Fruit fly (Drosophila melanogaster) whole organism, wandering third instar larva: Measurements from ENCODE around the gene CG42296.

ENCODE experiments used
- Abd-B ChIP-seq: fragments of >200 bp; optimal IDR thresholded peaks from 2 replicates; lab custom pipeline; 2017; ENCODE audit warnings: missing biosample characterization, missing genetic modification characterization
- CrebA ChIP-seq: fragments of 200-800 bp; sonication (Bioruptor generic); optimal IDR thresholded peaks from 2 replicates; lab custom pipeline; 2016; ENCODE audit warnings: missing biosample characterization, mild to moderate bottlenecking, missing genetic modification characterization, borderline replicate concordance
- Dfd ChIP-seq: fragments of >200 bp; optimal IDR thresholded peaks from 2 replicates; lab custom pipeline; 2017; ENCODE audit warnings: missing biosample characterization, missing genetic modification characterization
- GATAd ChIP-seq: sonication (Bioruptor generic); optimal IDR thresholded peaks from 2 replicates; lab custom pipeline; 2016; ENCODE audit warnings: missing biosample characterization, missing genetic modification characterization
- HLH106 ChIP-seq: fragments of 200-800 bp; optimal IDR thresholded peaks from 3 replicates; lab custom pipeline; 2019; ENCODE audit warnings: missing biosample characterization, mild to moderate bottlenecking, missing genetic modification characterization, moderate library complexity
- Hnf4 ChIP-seq: fragments of 200-800 bp; sonication (Bioruptor generic); optimal IDR thresholded peaks from 2 replicates; lab custom pipeline; 2016; ENCODE audit warnings: missing biosample characterization, mild to moderate bottlenecking, missing genetic modification characterization
- Hr78 ChIP-seq: fragments of >200 bp; optimal IDR thresholded peaks from 2 replicates; lab custom pipeline; 2017; ENCODE audit warnings: missing biosample characterization, missing genetic modification characterization
- Jra ChIP-seq: sonication (Bioruptor generic); optimal IDR thresholded peaks from 2 replicates; lab custom pipeline; 2016; ENCODE audit warnings: missing biosample characterization, missing genetic modification characterization
- N ChIP-seq: fragments of >200 bp; optimal IDR thresholded peaks from 2 replicates; lab custom pipeline; 2018; ENCODE audit warnings: missing biosample characterization, missing external identifiers, missing genetic modification characterization
- OdsH ChIP-seq: fragments of 200-800 bp; sonication (Bioruptor generic); optimal IDR thresholded peaks from 2 replicates; lab custom pipeline; 2016; ENCODE audit warnings: missing biosample characterization, mild to moderate bottlenecking, missing genetic modification characterization
- Rel ChIP-seq, 2 experiments: fragments of 200-800 bp; sonication (Bioruptor generic) in 1 of 2; optimal IDR thresholded peaks; 2 replicates in 1 of 2; 3 replicates in 1 of 2; lab custom pipeline; 2016 to 2019; ENCODE audit warnings: mild to moderate bottlenecking in 2 of 2, missing biosample characterization in 2 of 2, missing genetic modification characterization in 2 of 2, moderate library complexity in 1 of 2
- Vsx2 ChIP-seq: fragments of 200-300, 225-300 bp; sonication (Bioruptor generic); optimal IDR thresholded peaks from 2 replicates; lab custom pipeline; 2018; ENCODE audit warnings: missing biosample characterization, missing genetic modification characterization; ENCODE audit not compliant: partially characterized antibody
- br ChIP-seq: fragments of 200-800 bp; sonication (Bioruptor generic); optimal IDR thresholded peaks from 2 replicates; lab custom pipeline; 2016; ENCODE audit warnings: missing biosample characterization, missing genetic modification characterization
- brk ChIP-seq: fragments of 200-800 bp; sonication (Bioruptor generic); optimal IDR thresholded peaks from 2 replicates; lab custom pipeline; 2016; ENCODE audit warnings: missing biosample characterization, mild to moderate bottlenecking, missing genetic modification characterization
- dl ChIP-seq, 2 experiments: fragments of 175-275, 200-275 bp in 1 of 2; fragments of 200-275 bp in 1 of 2; sonication (Bioruptor generic); optimal IDR thresholded peaks; lab custom pipeline; 2018; ENCODE audit warnings: mild to moderate bottlenecking in 2 of 2, missing biosample characterization in 2 of 2, missing genetic modification characterization in 2 of 2, moderate library complexity in 2 of 2; ENCODE audit not compliant: partially characterized antibody in 2 of 2, insufficient read depth in 1 of 2
- dmrt93B ChIP-seq: fragments of 200-800 bp; sonication (Bioruptor generic); optimal IDR thresholded peaks from 2 replicates; lab custom pipeline; 2018; ENCODE audit warnings: missing biosample characterization, mild to moderate bottlenecking, missing genetic modification characterization
- dsf ChIP-seq: sonication (Bioruptor generic); optimal IDR thresholded peaks from 2 replicates; lab custom pipeline; 2016; ENCODE audit warnings: missing biosample characterization, missing genetic modification characterization, borderline replicate concordance
- fru ChIP-seq: fragments of 200-800 bp; sonication (Bioruptor generic); optimal IDR thresholded peaks from 3 replicates; lab custom pipeline; 2016; ENCODE audit warnings: missing biosample characterization, mild to moderate bottlenecking, missing genetic modification characterization
- h ChIP-seq: fragments of 200-800 bp; sonication (Bioruptor generic); optimal IDR thresholded peaks from 3 replicates; lab custom pipeline; 2016; ENCODE audit warnings: missing biosample characterization, mild to moderate bottlenecking, missing genetic modification characterization
- jim ChIP-seq: fragments of 175-275, 200-325 bp; sonication (Bioruptor generic); optimal IDR thresholded peaks from 2 replicates; lab custom pipeline; 2016; ENCODE audit warnings: missing biosample characterization, mild to moderate bottlenecking, missing genetic modification characterization
- pan ChIP-seq: fragments of >200 bp; optimal IDR thresholded peaks from 2 replicates; lab custom pipeline; 2017
- psq ChIP-seq: fragments of 200-800 bp; sonication (Bioruptor generic); optimal IDR thresholded peaks from 3 replicates; lab custom pipeline; 2017; ENCODE audit warnings: missing biosample characterization, mild to moderate bottlenecking, missing genetic modification characterization, moderate library complexity
- sage ChIP-seq: fragments of 200-800 bp; sonication (Bioruptor generic); optimal IDR thresholded peaks from 2 replicates; lab custom pipeline; 2016; ENCODE audit warnings: missing biosample characterization, mild to moderate bottlenecking, missing genetic modification characterization
- sv ChIP-seq: fragments of 200-800 bp; sonication (Bioruptor generic); optimal IDR thresholded peaks from 3 replicates; lab custom pipeline; 2016; ENCODE audit warnings: missing biosample characterization, missing genetic modification characterization
- tai ChIP-seq: sonication (Bioruptor generic); optimal IDR thresholded peaks from 2 replicates; lab custom pipeline; 2016; ENCODE audit warnings: missing biosample characterization, missing genetic modification characterization
- usp ChIP-seq: fragments of >200 bp; optimal IDR thresholded peaks from 2 replicates; lab custom pipeline; 2017; ENCODE audit warnings: missing biosample characterization, missing genetic modification characterization
- woc ChIP-seq: sonication (Bioruptor generic); optimal IDR thresholded peaks from 2 replicates; lab custom pipeline; 2016; ENCODE audit warnings: missing biosample characterization, mild to moderate bottlenecking, missing genetic modification characterization

CG42296 gene

dm6 chr2L:2008980-2009954 is 26.6 kb downstream of the CG42296 start, which contains the start of gene CG4238:
Gene CG4238, plus strand, starts transcription at chr2L:2009859.
- TF ChIP-seq pan (lab: Kevin White, UChicago) (no peak), Vsx2 (GFP tag; lab: Kevin White, UChicago) (no peak), brk (GFP tag; lab: Kevin White, UChicago) (peak; percentile 13), sage (GFP tag; lab: Kevin White, UChicago) (peak; percentile 12), CrebA (peak; percentile 72), Rel (GFP tag; optimal IDR thresholded peaks at IDR 0.05; lab: Kevin White, UChicago) (no peak), Rel (tag; optimal IDR thresholded peaks at IDR 0.05; lab: Kevin White, UChicago) (peak; percentile 39)

DNA sequence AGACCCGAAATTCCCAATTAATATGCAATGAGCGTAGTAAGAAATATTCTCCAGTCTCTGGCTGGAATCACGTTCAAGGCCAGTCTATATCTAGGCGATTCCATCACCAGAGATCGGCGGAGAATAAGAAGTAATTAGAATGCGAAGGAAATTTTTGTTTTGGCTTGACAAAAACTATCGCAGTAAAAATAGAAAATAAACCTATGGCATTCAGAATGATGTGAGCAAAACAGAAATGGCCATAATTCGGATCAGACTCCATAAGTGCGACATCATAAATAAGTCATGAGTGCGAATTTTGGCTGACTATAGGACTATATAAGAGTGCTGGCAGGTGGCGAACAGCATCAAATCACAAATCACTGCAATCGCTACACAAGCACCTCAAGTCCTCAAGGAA is 27.7 kb downstream of the CG42296 start, which contains the start of gene Nplp4:
Nplp4 (plus strand) TSS at position 301 of the 400 bp plus-strand sequence.
- TF ChIP-seq OdsH (no peak), Jra (no peak), GATAd (no peak), N (no peak), sv (GFP tag; lab: Kevin White, UChicago) (no peak), HLH106 (no peak), fru (no peak)
- TF ChIP-seq, all 38 proteins: peak for 0

dm6 chr2L:2007093-2007492 is 28.7 kb downstream of the CG42296 start, which contains the start of gene CG15353:
Gene CG15353, minus strand, starts transcription at chr2L:2007193.
- TF ChIP-seq dsf (no peak), Dfd (GFP tag; lab: Kevin White, UChicago) (no peak), fru (no peak), OdsH (no peak), br (GFP tag; lab: Kevin White, UChicago) (no peak), psq (no peak), tai (GFP tag; lab: Kevin White, UChicago) (no peak), Hnf4 (GFP tag; lab: Kevin White, UChicago) (no peak), N (no peak), jim (no peak), Rel (GFP tag; optimal IDR thresholded peaks at IDR 0.05; lab: Kevin White, UChicago) (no peak), Rel (tag; optimal IDR thresholded peaks at IDR 0.05; lab: Kevin White, UChicago) (no peak)

dm6 chr2L:2006082-2006669 is 29.7 kb downstream of the CG42296 start, which contains the start of gene CG33543:
Gene CG33543, minus strand, starts transcription at chr2L:2006313.
- TF ChIP-seq pan (lab: Kevin White, UChicago) (no peak), jim (no peak), fru (no peak), CrebA (no peak), N (no peak), psq (no peak), brk (GFP tag; lab: Kevin White, UChicago) (no peak), Jra (no peak), woc (GFP tag; lab: Kevin White, UChicago) (no peak), dmrt93B (GFP tag; lab: Kevin White, UChicago) (no peak), Hr78 (no peak)

DNA sequence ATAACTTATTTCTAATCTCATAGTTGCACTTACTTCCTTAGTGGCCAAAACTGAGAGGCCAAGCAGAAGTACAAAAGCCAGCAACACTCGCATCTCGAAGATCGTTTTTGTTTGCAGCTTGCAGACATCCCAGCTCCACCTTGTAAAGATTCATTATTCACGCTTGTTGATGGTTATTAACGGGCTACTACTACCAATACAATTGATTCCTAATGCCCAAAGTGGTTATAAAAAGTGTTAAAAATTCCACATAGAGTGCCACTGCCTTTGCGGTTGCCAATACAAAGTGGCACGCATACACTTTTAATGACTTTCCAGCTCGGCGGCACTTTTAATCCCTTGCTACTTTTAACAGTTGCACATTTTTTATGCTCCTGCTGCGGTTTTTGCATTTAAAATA is 43.8 kb downstream of the CG42296 start, which contains the start of gene Obp22a:
Obp22a (minus strand) TSS at position 101 of the 400 bp plus-strand sequence.
- no peak for TF ChIP-seq h (GFP tag; lab: Kevin White, UChicago)
- TF ChIP-seq Abd-B, result no peak
- TF ChIP-seq dl (GFP tag; optimal IDR thresholded peaks at IDR 0.05; lab: Kevin White, UChicago; ENCODE audit: insufficient read depth in 1 of 2, partially characterized antibody in 2 of 2), result no peak
- no peak for TF ChIP-seq usp (GFP tag; lab: Kevin White, UChicago)
- TF ChIP-seq fru, result no peak
- no peak for TF ChIP-seq N
